Worm (Caenorhabditis elegans): ENCODE results near the gene ZK662.5.

The ZK662.5 gene

DNA sequence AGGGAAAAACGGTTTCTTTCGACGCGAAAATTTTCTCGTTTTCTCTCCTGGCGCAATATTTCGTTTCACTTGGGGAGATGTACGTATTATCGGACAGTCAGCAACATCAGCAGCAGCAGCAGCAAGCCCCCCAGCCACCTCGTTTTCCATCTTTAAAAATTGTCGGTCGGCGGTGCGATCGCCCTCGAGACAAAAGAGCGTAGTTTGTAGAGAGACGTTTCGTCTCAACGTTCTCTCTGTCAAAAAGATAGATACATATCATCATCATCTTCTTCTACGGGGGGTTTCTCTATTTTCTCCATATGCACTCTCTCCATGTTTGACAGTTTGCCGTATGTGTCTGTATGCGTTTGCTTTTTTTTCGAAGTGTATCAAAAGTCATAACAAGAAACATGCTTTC, 11.9 kb upstream of the ZK662.5 start (continued):
- TF ChIP-seq lin-13 (GFP tag; optimal IDR thresholded peaks at IDR 0.05) (no peak), lir-3 (tag; optimal IDR thresholded peaks at IDR 0.05) (no peak), dpl-1 (GFP tag; optimal IDR thresholded peaks at IDR 0.05) (no peak), lim-7 (GFP tag; IDR thresholded peaks at IDR 0.05) (no peak), arid-1 (GFP tag; conservative IDR thresholded peaks at IDR 0.05) (no peak), dve-1 (tag; optimal IDR thresholded peaks at IDR 0.05; ENCODE audit: insufficient read depth) (peak; percentile 70), set-16 (GFP tag; IDR thresholded peaks at IDR 0.05) (no peak), hif-1 (tag; optimal IDR thresholded peaks at IDR 0.05) (no peak), nhr-25 (tag; optimal IDR thresholded peaks at IDR 0.05; ENCODE audit: borderline replicate concordance, insufficient read depth) (peak; percentile 49), sdz-12 (GFP tag; optimal IDR thresholded peaks at IDR 0.05) (no peak), duxl-1 (tag; optimal IDR thresholded peaks at IDR 0.05; ENCODE audit: poor library complexity) (no peak), Y75B8A.6 (GFP tag; IDR thresholded peaks at IDR 0.05) (no peak), spr-1 (tag; optimal IDR thresholded peaks at IDR 0.05) (no peak), ztf-11 (tag; optimal IDR thresholded peaks at IDR 0.05) (no peak), hlh-30 (tag; optimal IDR thresholded peaks at IDR 0.05; ENCODE audit: insufficient read depth) (peak; percentile 88), T26A8.4 (GFP tag; IDR thresholded peaks at IDR 0.05) (no peak), lin-29 (GFP tag; IDR thresholded peaks at IDR 0.05) (no peak), egl-27 (tag; optimal IDR thresholded peaks at IDR 0.05) (no peak), ama-1 (optimal IDR thresholded peaks at IDR 0.05) (no peak), mdl-1 (tag; optimal IDR thresholded peaks at IDR 0.05) (peak; percentile 85 to 90), dmd-6 (GFP tag; IDR thresholded peaks at IDR 0.05) (peak; percentile 93), Y5F2A.4 (GFP tag; optimal IDR thresholded peaks at IDR 0.05) (no peak), tag-97 (GFP tag; IDR thresholded peaks at IDR 0.05) (no peak), zag-1 (tag; optimal IDR thresholded peaks at IDR 0.05) (no peak), nhr-111 (GFP tag; optimal IDR thresholded peaks at IDR 0.05) (no peak), ZK337.2 (GFP tag; IDR thresholded peaks at IDR 0.05) (no peak)

DNA sequence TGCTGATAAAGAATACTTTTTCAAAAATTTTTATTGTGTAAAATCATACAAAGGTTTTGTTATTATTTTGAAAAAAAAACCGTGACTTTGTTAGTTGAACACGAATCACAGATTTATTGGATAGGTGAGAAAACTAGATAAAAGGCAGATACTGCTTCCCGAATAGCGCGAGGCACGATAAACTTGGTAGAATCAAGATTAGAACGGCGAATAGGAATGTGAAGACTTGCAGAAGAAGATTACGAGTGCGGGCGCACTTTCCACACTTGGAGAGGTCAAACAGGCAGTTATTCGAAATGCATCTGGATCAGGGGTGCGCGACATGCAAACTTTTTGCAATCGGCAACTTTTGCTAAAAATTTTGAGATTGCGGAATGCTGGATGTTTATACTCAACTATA, 8.3 kb upstream of the ZK662.5 start:
- TF ChIP-seq F37D6.2 (tag; optimal IDR thresholded peaks at IDR 0.05) (no peak), fkh-10 (GFP tag; optimal IDR thresholded peaks at IDR 0.05) (no peak), daf-8 (GFP tag; IDR thresholded peaks at IDR 0.05) (no peak), dmd-8 (GFP tag; IDR thresholded peaks at IDR 0.05) (no peak), hmg-1.1 (GFP tag; IDR thresholded peaks at IDR 0.05) (no peak)

ce11 chrX:15716971-15717370, 4.5 kb upstream of the ZK662.5 start:
- TF ChIP-seq nhr-6 (tag; optimal IDR thresholded peaks at IDR 0.05) (no peak), zip-2 (tag; optimal IDR thresholded peaks at IDR 0.05) (no peak), egl-43 (GFP tag; IDR thresholded peaks at IDR 0.05) (peak; percentile 53; the same call in 1 of the 2 replicates), sdz-12 (GFP tag; optimal IDR thresholded peaks at IDR 0.05) (no peak), F37D6.2 (tag; optimal IDR thresholded peaks at IDR 0.05) (no peak), unc-130 (GFP tag; optimal IDR thresholded peaks at IDR 0.05) (no peak), daf-16 (GFP tag; optimal IDR thresholded peaks at IDR 0.05) (no peak), daf-16 (tag; optimal IDR thresholded peaks at IDR 0.05) (no peak), snpc-1.2 (GFP tag; IDR thresholded peaks at IDR 0.05) (peak; percentile 62; the same call in 1 of the 2 replicates), aha-1 (tag) (peak; percentile 85), pqm-1 (tag; optimal IDR thresholded peaks at IDR 0.05) (no peak)
